Worm (Caenorhabditis elegans) whole organism, young adult: ENCODE results near the gene vha-14.

ENCODE experiments used
- B0019.2 ChIP-seq: fragments of 200-800 bp; sonication (Bioruptor generic); conservative IDR thresholded peaks from 2 replicates; pipeline ENCODE4 v1.3.6; 2022; ENCODE audit warnings: missing genetic modification reagents, missing genetic modification characterization, missing compliant biosample characterization
- B0035.1 ChIP-seq: sonication (generic microtip); optimal IDR thresholded peaks from 2 replicates; lab custom pipeline; 2016; ENCODE audit warnings: missing genetic modification characterization, mild to moderate bottlenecking, missing compliant biosample characterization, missing genotype, missing genetic modification reagents
- B0261.1 ChIP-seq: sonication (generic microtip); optimal IDR thresholded peaks from 2 replicates; lab custom pipeline; 2016; ENCODE audit warnings: mild to moderate bottlenecking, missing genetic modification characterization, moderate library complexity, missing compliant biosample characterization
- F10E7.11 ChIP-seq: sonication (generic microtip); optimal IDR thresholded peaks from 2 replicates; lab custom pipeline; 2017; ENCODE audit warnings: mild to moderate bottlenecking, missing genetic modification characterization, moderate library complexity, missing compliant biosample characterization
- F23B12.7 ChIP-seq: sonication (generic microtip); optimal IDR thresholded peaks from 2 replicates; lab custom pipeline; 2017; ENCODE audit warnings: missing genetic modification characterization, mild to moderate bottlenecking, missing compliant biosample characterization, antibody characterized with exemption, moderate library complexity; ENCODE audit not compliant: insufficient read depth
- F39B2.1 ChIP-seq: fragments of 200-800 bp; sonication (Bioruptor generic); IDR thresholded peaks from 2 replicates; pipeline ENCODE4 v1.3.6; 2022; ENCODE audit warnings: missing genetic modification reagents, missing genetic modification characterization, missing compliant biosample characterization
- T26A5.8 ChIP-seq: sonication (generic microtip); optimal IDR thresholded peaks from 2 replicates; lab custom pipeline; 2016; ENCODE audit warnings: missing genetic modification characterization, missing compliant biosample characterization
- ZK185.1 ChIP-seq: sonication (generic microtip); optimal IDR thresholded peaks from 2 replicates; lab custom pipeline; 2016; ENCODE audit warnings: mild to moderate bottlenecking, missing genetic modification characterization, missing compliant biosample characterization; ENCODE audit not compliant: poor library complexity, severe bottlenecking
- ama-1 ChIP-seq, 3 experiments: fragments of 150-350 bp in 1 of 3; sonication (generic microtip) in 2 of 3; optimal IDR thresholded peaks; 2 replicates each; lab custom pipeline; 2014 to 2018; ENCODE audit warnings: missing biosample characterization in 2 of 3, missing genetic modification characterization in 2 of 3, missing genetic modification reagents in 2 of 3
- aptf-2 ChIP-seq: fragments of 200-800 bp; sonication (Bioruptor generic); conservative IDR thresholded peaks from 2 replicates; pipeline ENCODE4 v1.3.6; 2022; ENCODE audit warnings: missing genetic modification reagents, missing genetic modification characterization, missing compliant biosample characterization
- aptf-3 ChIP-seq: fragments of 200-800 bp; sonication (Bioruptor generic); IDR thresholded peaks from 2 replicates; pipeline ENCODE4 v1.3.6; 2022; ENCODE audit warnings: missing genetic modification characterization, missing compliant biosample characterization
- atf-7 ChIP-seq: sonication (generic microtip); optimal IDR thresholded peaks from 2 replicates; lab custom pipeline; 2017; ENCODE audit warnings: mild to moderate bottlenecking, missing genetic modification characterization, missing compliant biosample characterization
- attf-5 ChIP-seq: fragments of 200-800 bp; sonication (Bioruptor generic); optimal IDR thresholded peaks from 2 replicates; lab custom pipeline; 2018; ENCODE audit warnings: mild to moderate bottlenecking, missing genetic modification characterization, missing compliant biosample characterization
- cebp-1 ChIP-seq, 2 experiments: fragments of 200-800 bp in 1 of 2; sonication (Bioruptor generic) in 1 of 2; sonication (generic microtip) in 1 of 2; IDR thresholded peaks in 1 of 2; optimal IDR thresholded peaks in 1 of 2; 2 replicates each; pipeline versions ENCODE4 v1.3.6 to Lab custom; 2017 to 2022; ENCODE audit warnings: missing compliant biosample characterization in 2 of 2, missing genetic modification characterization in 2 of 2, mild to moderate bottlenecking in 1 of 2, missing genetic modification reagents in 1 of 2, moderate library complexity in 1 of 2
- ceh-40 ChIP-seq: fragments of 200-800 bp; sonication (Bioruptor generic); IDR thresholded peaks from 2 replicates; pipeline ENCODE4 v1.3.6; 2022; ENCODE audit warnings: missing genetic modification characterization, missing compliant biosample characterization
- ceh-58 ChIP-seq: fragments of 200-800 bp; sonication (Bioruptor generic); IDR thresholded peaks from 2 replicates; pipeline ENCODE4 v1.3.6; 2022; ENCODE audit warnings: missing genetic modification characterization, missing compliant biosample characterization
- chd-7 ChIP-seq: sonication (generic microtip); optimal IDR thresholded peaks from 2 replicates; lab custom pipeline; 2016; ENCODE audit warnings: mild to moderate bottlenecking, missing genetic modification characterization, moderate library complexity, missing compliant biosample characterization
- dox-1 ChIP-seq: fragments of 200-800 bp; sonication (Bioruptor generic); IDR thresholded peaks from 2 replicates; pipeline ENCODE4 v1.3.6; 2022; ENCODE audit warnings: missing genetic modification reagents, missing genetic modification characterization, missing compliant biosample characterization
- egl-18 ChIP-seq: fragments of 200-800 bp; sonication (Bioruptor generic); IDR thresholded peaks from 2 replicates; pipeline ENCODE4 v1.3.6; 2022; ENCODE audit warnings: missing genetic modification reagents, missing genetic modification characterization, missing compliant biosample characterization
- hmg-1.2 ChIP-seq: fragments of 200-800 bp; sonication (Bioruptor generic); IDR thresholded peaks from 2 replicates; pipeline ENCODE4 v1.3.6; 2022; ENCODE audit warnings: missing genetic modification reagents, missing genetic modification characterization, missing compliant biosample characterization
- hmg-20 ChIP-seq: fragments of 200-800 bp; sonication (Bioruptor generic); IDR thresholded peaks from 2 replicates; pipeline ENCODE4 v1.3.6; 2022; ENCODE audit warnings: missing genetic modification reagents, missing genetic modification characterization, missing compliant biosample characterization
- lag-1 ChIP-seq: fragments of 200-800 bp; sonication (Bioruptor generic); IDR thresholded peaks from 2 replicates; pipeline ENCODE4 v1.3.6; 2022; ENCODE audit warnings: missing genetic modification reagents, missing genetic modification characterization, missing compliant biosample characterization
- lin-40 ChIP-seq: sonication (generic microtip); optimal IDR thresholded peaks from 2 replicates; lab custom pipeline; 2016; ENCODE audit warnings: missing genetic modification characterization, mild to moderate bottlenecking, missing compliant biosample characterization, missing genotype, missing genetic modification reagents
- mes-4 ChIP-seq: sonication (generic microtip); optimal IDR thresholded peaks from 2 replicates; lab custom pipeline; 2016; ENCODE audit warnings: missing genotype, missing genetic modification characterization, missing compliant biosample characterization
- nfya-2 ChIP-seq: fragments of 200-800 bp; sonication (Bioruptor generic); IDR thresholded peaks from 2 replicates; pipeline ENCODE4 v1.3.6; 2022; ENCODE audit warnings: missing genetic modification reagents, missing genetic modification characterization, missing compliant biosample characterization
- nhr-80 ChIP-seq: sonication (generic microtip); optimal IDR thresholded peaks from 2 replicates; lab custom pipeline; 2016; ENCODE audit warnings: missing genetic modification characterization, missing compliant biosample characterization
- pha-4 ChIP-seq: fragments of 150-350 bp; sonication (generic microtip); optimal IDR thresholded peaks from 2 replicates; lab custom pipeline; 2014; ENCODE audit warnings: missing biosample characterization, missing genetic modification reagents, missing genetic modification characterization
- rcor-1 ChIP-seq: fragments of 200-800 bp; sonication (Bioruptor generic); IDR thresholded peaks from 2 replicates; pipeline ENCODE4 v1.3.6; 2022; ENCODE audit warnings: missing genetic modification reagents, missing genetic modification characterization, missing compliant biosample characterization
- snpc-3.4 ChIP-seq: sonication (generic microtip); optimal IDR thresholded peaks from 2 replicates; lab custom pipeline; 2017; ENCODE audit warnings: missing genetic modification characterization, mild to moderate bottlenecking, missing compliant biosample characterization, antibody characterized with exemption, moderate library complexity, missing genotype, missing genetic modification reagents
- sptf-2 ChIP-seq: fragments of 200-800 bp; sonication (Bioruptor generic); optimal IDR thresholded peaks from 2 replicates; lab custom pipeline; 2018; ENCODE audit warnings: mild to moderate bottlenecking, missing genetic modification characterization, missing compliant biosample characterization
- tlf-1 ChIP-seq: fragments of 200-800 bp; sonication (Bioruptor generic); optimal IDR thresholded peaks from 2 replicates; lab custom pipeline; 2018; ENCODE audit warnings: mild to moderate bottlenecking, missing genetic modification characterization, missing compliant biosample characterization
- unc-130 ChIP-seq: sonication (generic microtip); optimal IDR thresholded peaks from 2 replicates; lab custom pipeline; 2016; ENCODE audit warnings: missing genetic modification reagents, missing genetic modification characterization, missing compliant biosample characterization
- zfh-2 ChIP-seq: fragments of 200-800 bp; sonication (Bioruptor generic); conservative IDR thresholded peaks from 2 replicates; pipeline ENCODE4 v1.3.6; 2022; ENCODE audit warnings: missing genetic modification reagents, missing genetic modification characterization, missing compliant biosample characterization
- ztf-22 ChIP-seq: fragments of 200-800 bp; sonication (Bioruptor generic); optimal IDR thresholded peaks from 2 replicates; lab custom pipeline; 2018; ENCODE audit warnings: mild to moderate bottlenecking, missing genetic modification characterization, moderate library complexity, missing compliant biosample characterization
- ztf-26 ChIP-seq: sonication (generic microtip); optimal IDR thresholded peaks from 2 replicates; lab custom pipeline; 2017; ENCODE audit warnings: missing genetic modification characterization, missing compliant biosample characterization
- ztf-6 ChIP-seq: fragments of 200-800 bp; sonication (Bioruptor generic); IDR thresholded peaks from 2 replicates; pipeline ENCODE4 v1.3.6; 2022; ENCODE audit warnings: missing genetic modification reagents, missing genetic modification characterization, missing compliant biosample characterization

Gene vha-14

ce11 chrIII:9497412-9497811, 10.5 kb upstream of the vha-14 start:
- TF ChIP-seq ztf-6 (GFP tag; lab: Robert Waterston, UW): no peak
- no peak for TF ChIP-seq atf-7 (tag; lab: Kevin White, UChicago)
- TF ChIP-seq nfya-2 (GFP tag; lab: Robert Waterston, UW): no peak
- TF ChIP-seq ceh-40 (GFP tag; lab: Robert Waterston, UW): no peak
- no peak for TF ChIP-seq ceh-58 (GFP tag; lab: Robert Waterston, UW)
- TF ChIP-seq lag-1 (GFP tag; lab: Robert Waterston, UW): no peak
- TF ChIP-seq B0019.2 (GFP tag; lab: Robert Waterston, UW): no peak
- TF ChIP-seq aptf-2 (GFP tag; lab: Robert Waterston, UW): no peak
- no peak for TF ChIP-seq pha-4
- no peak for TF ChIP-seq F23B12.7 (tag; lab: Kevin White, UChicago)
- TF ChIP-seq dox-1 (GFP tag; lab: Robert Waterston, UW): no peak
- TF ChIP-seq hmg-20 (GFP tag; lab: Robert Waterston, UW): no peak
- TF ChIP-seq ama-1 (optimal IDR thresholded peaks at IDR 0.05; lab: Kevin White, UChicago): no peak
- no peak for TF ChIP-seq ama-1 (GFP tag; optimal IDR thresholded peaks at IDR 0.05; lab: Kevin White, UChicago)
- TF ChIP-seq egl-18: no peak
- no peak for TF ChIP-seq ztf-26 (tag; lab: Kevin White, UChicago)
- TF ChIP-seq F10E7.11 (tag; lab: Kevin White, UChicago): no peak
- TF ChIP-seq chd-7 (tag; lab: Kevin White, UChicago): no peak
- TF ChIP-seq B0035.1 (tag; lab: Kevin White, UChicago): no peak

- no peak for TF ChIP-seq tlf-1 (GFP tag; lab: Kevin White, UChicago)
- no peak for TF ChIP-seq aptf-2 (GFP tag; lab: Robert Waterston, UW)
- no peak for TF ChIP-seq aptf-3 (GFP tag; lab: Robert Waterston, UW)
- peak; percentile 12 for TF ChIP-seq attf-5 (GFP tag; lab: Kevin White, UChicago)
- no peak for TF ChIP-seq mes-4 (tag; lab: Kevin White, UChicago)
- TF ChIP-seq sptf-2 (GFP tag; lab: Kevin White, UChicago): no peak
- no peak for TF ChIP-seq zfh-2
- TF ChIP-seq nhr-80 (tag; lab: Kevin White, UChicago): peak; percentile 47
- no peak for TF ChIP-seq rcor-1
- TF ChIP-seq T26A5.8: no peak
- TF ChIP-seq unc-130 (GFP tag; lab: Kevin White, UChicago): no peak
- TF ChIP-seq hmg-1.2 (GFP tag; lab: Robert Waterston, UW): peak; percentile 45; the same call in 1 of the 2 replicates
- no peak for TF ChIP-seq ceh-40 (GFP tag; lab: Robert Waterston, UW)
- TF ChIP-seq lin-40: no peak
- no peak for TF ChIP-seq F39B2.1 (GFP tag; lab: Robert Waterston, UW)
- no peak for TF ChIP-seq nfya-2 (GFP tag; lab: Robert Waterston, UW)
- TF ChIP-seq cebp-1 (GFP tag; IDR thresholded peaks at IDR 0.05; lab: Robert Waterston, UW): no peak
- peak; percentile 25 for TF ChIP-seq cebp-1 (tag; optimal IDR thresholded peaks at IDR 0.05; lab: Kevin White, UChicago)
- no peak for TF ChIP-seq B0261.1
- TF ChIP-seq ztf-22 (GFP tag; lab: Kevin White, UChicago): no peak
- TF ChIP-seq ZK185.1 (tag; lab: Kevin White, UChicago): no peak
Observed at ce11 chrIII:9500267-9500666, 7.6 kb upstream of the vha-14 start, which contains the start of gene sod-4. TSS of gene sod-4 (minus strand) at chrIII:9500375.

ce11 chrIII:9501072-9501471, 6.8 kb upstream of the vha-14 start:
- no peak for TF ChIP-seq snpc-3.4
- TF ChIP-seq cebp-1 (GFP tag; IDR thresholded peaks at IDR 0.05; lab: Robert Waterston, UW): no peak
- TF ChIP-seq cebp-1 (tag; optimal IDR thresholded peaks at IDR 0.05; lab: Kevin White, UChicago): peak; percentile 26
